Fruit fly (Drosophila melanogaster): Measurements from ENCODE around the gene CG31323.

Gene CG31323

DNA sequence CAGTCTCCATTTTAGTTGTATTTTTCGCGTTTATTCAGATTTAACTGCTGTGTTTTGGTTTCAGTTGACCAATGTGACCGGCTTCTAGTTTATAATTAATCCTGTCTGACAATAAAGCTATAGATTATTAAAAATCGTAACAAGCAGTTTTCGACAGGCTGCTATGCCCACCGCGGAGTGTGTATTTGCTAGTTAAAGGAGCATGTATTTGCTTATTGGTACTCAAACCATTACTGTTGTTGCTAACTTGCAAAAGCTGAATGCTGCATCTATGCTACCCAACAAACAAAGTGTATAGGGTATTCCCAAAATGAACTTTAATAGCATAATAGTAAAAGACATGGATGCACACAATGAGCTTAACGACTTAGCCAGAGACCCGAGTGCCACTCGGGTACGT lies 18.1 kb downstream of the CG31323 start, which contains the start of gene CG6073 (continued):
- TF ChIP-seq CG3163 (GFP tag; optimal IDR thresholded peaks at IDR 0.05) = peak; percentile 46
- TF ChIP-seq repo (GFP tag; optimal IDR thresholded peaks at IDR 0.05) = peak; percentile 39
- peak; percentile 82 for TF ChIP-seq CG12769 (tag; optimal IDR thresholded peaks at IDR 0.05)
- TF ChIP-seq Trl (optimal IDR thresholded peaks at IDR 0.05) = no peak
- peak; percentile 60 for TF ChIP-seq Trl (GFP tag; optimal IDR thresholded peaks at IDR 0.05)
- no peak for TF ChIP-seq CG6765 (GFP tag; optimal IDR thresholded peaks at IDR 0.05)
- TF ChIP-seq salm (tag; optimal IDR thresholded peaks at IDR 0.05) = no peak
- TF ChIP-seq sens-2 (GFP tag; IDR thresholded peaks at IDR 0.05) = no peak
- TF ChIP-seq Drgx (GFP tag; IDR thresholded peaks at IDR 0.05) = 0 out of 2 replicates have a peak, but pooled peaks have one; percentile 23
- peak; percentile 51; the same call in 2 of the 3 replicates for TF ChIP-seq zfh1 (GFP tag; IDR thresholded peaks at IDR 0.05)
- TF ChIP-seq Sox100B (GFP tag; optimal IDR thresholded peaks at IDR 0.05) = no peak
- peak; percentile 88 for TF ChIP-seq HmgD (GFP tag; optimal IDR thresholded peaks at IDR 0.05)
- TF ChIP-seq pita (GFP tag; optimal IDR thresholded peaks at IDR 0.05) = peak; percentile 91
- TF ChIP-seq CG12299 (tag; optimal IDR thresholded peaks at IDR 0.05) = peak; percentile 25
- TF ChIP-seq gsb (GFP tag; IDR thresholded peaks at IDR 0.05) = no peak
- no peak for TF ChIP-seq mld (GFP tag; IDR thresholded peaks at IDR 0.05; ENCODE audit: partially characterized antibody)
- TF ChIP-seq CG1602 (GFP tag; optimal IDR thresholded peaks at IDR 0.05) = peak; percentile 95
- peak; percentile 52; the same call in 2 of the 4 replicates for TF ChIP-seq Gug (GFP tag; IDR thresholded peaks at IDR 0.05)
- TF ChIP-seq Doc3 (GFP tag; IDR thresholded peaks at IDR 0.05; ENCODE audit: partially characterized antibody) = no peak
- TF ChIP-seq gfzf (GFP tag; optimal IDR thresholded peaks at IDR 0.05) = peak; percentile 100
- no peak for TF ChIP-seq vvl (GFP tag; IDR thresholded peaks at IDR 0.05)
- no peak for TF ChIP-seq cad (GFP tag; optimal IDR thresholded peaks at IDR 0.05)
- TF ChIP-seq Ssrp (tag; optimal IDR thresholded peaks at IDR 0.05) = no peak
- peak; percentile 34 for TF ChIP-seq Hr3 (GFP tag; optimal IDR thresholded peaks at IDR 0.05)
- TF ChIP-seq sob (GFP tag; IDR thresholded peaks at IDR 0.05) = peak; percentile 64
- TF ChIP-seq CG4730 (GFP tag; IDR thresholded peaks at IDR 0.05) = no peak
- TF ChIP-seq fd64A (GFP tag; optimal IDR thresholded peaks at IDR 0.05) = no peak
- 0 out of 2 replicates have a peak, but pooled peaks have one; percentile 6 for TF ChIP-seq onecut (GFP tag; IDR thresholded peaks at IDR 0.05)
- peak; percentile 81 for TF ChIP-seq CG3847 (GFP tag; IDR thresholded peaks at IDR 0.05)
- peak; percentile 34 for TF ChIP-seq MESR4 (GFP tag; optimal IDR thresholded peaks at IDR 0.05)
- peak in 1 of 2 experiments; percentile 50 for TF ChIP-seq insv (GFP tag; optimal IDR thresholded peaks at IDR 0.05)
- peak; percentile 56 for TF ChIP-seq CG1647 (GFP tag; optimal IDR thresholded peaks at IDR 0.05)
- TF ChIP-seq CG11723 (GFP tag; optimal IDR thresholded peaks at IDR 0.05) = no peak
- no peak for TF ChIP-seq NK7.1 (GFP tag; optimal IDR thresholded peaks at IDR 0.05)
- no peak for TF ChIP-seq aop (GFP tag; IDR thresholded peaks at IDR 0.05)
- TF ChIP-seq CG16815 (GFP tag; optimal IDR thresholded peaks at IDR 0.05) = no peak
- peak; percentile 62 for TF ChIP-seq knrl (GFP tag; IDR thresholded peaks at IDR 0.05; ENCODE audit: partially characterized antibody)
- TF ChIP-seq CG17328 (GFP tag; IDR thresholded peaks at IDR 0.05) = no peak
- TF ChIP-seq p53 (GFP tag; optimal IDR thresholded peaks at IDR 0.05) = peak; percentile 56
- TF ChIP-seq CG8290 (GFP tag; optimal IDR thresholded peaks at IDR 0.05) = no peak
- TF ChIP-seq CG8290 (tag; optimal IDR thresholded peaks at IDR 0.05) = peak in 1 of 2 experiments; percentile 91
- TF ChIP-seq CG7786 (GFP tag; optimal IDR thresholded peaks at IDR 0.05) = peak; percentile 64
- TF ChIP-seq Hsf (GFP tag; optimal IDR thresholded peaks at IDR 0.05) = peak; percentile 47
- TF ChIP-seq CG1529 (GFP tag; optimal IDR thresholded peaks at IDR 0.05) = no peak
- TF ChIP-seq Tbp (GFP tag; optimal IDR thresholded peaks at IDR 0.05) = no peak
- no peak for TF ChIP-seq nerfin-2 (GFP tag; IDR thresholded peaks at IDR 0.05; ENCODE audit: partially characterized antibody)
- TF ChIP-seq btn (GFP tag; optimal IDR thresholded peaks at IDR 0.05) = no peak
- TF ChIP-seq dimm (GFP tag; IDR thresholded peaks at IDR 0.05) = no peak
- TF ChIP-seq CG30403 (GFP tag; optimal IDR thresholded peaks at IDR 0.05) = peak; percentile 57
- no peak for TF ChIP-seq lola (GFP tag; optimal IDR thresholded peaks at IDR 0.05)
- TF ChIP-seq BEAF-32 (GFP tag; optimal IDR thresholded peaks at IDR 0.05) = peak; percentile 56
- TF ChIP-seq dpn (GFP tag; optimal IDR thresholded peaks at IDR 0.05) = peak; percentile 64 to 71
